Fruit fly (Drosophila melanogaster) whole organism, prepupa: Measurements from ENCODE around the gene CG7384.

Experiments
- CG10631 ChIP-seq: fragments of 200-800 bp; sonication (Bioruptor generic); optimal IDR thresholded peaks from 2 replicates; lab custom pipeline; 2016; ENCODE audit warnings: missing biosample characterization, missing genetic modification characterization
- CG1621 ChIP-seq: fragments of 200-800 bp; sonication (Bioruptor generic); optimal IDR thresholded peaks from 3 replicates; lab custom pipeline; 2018; ENCODE audit warnings: missing biosample characterization, mild to moderate bottlenecking, missing genetic modification characterization
- CG16779 ChIP-seq: fragments of 200-800 bp; sonication (Bioruptor generic); optimal IDR thresholded peaks from 3 replicates; lab custom pipeline; 2017; ENCODE audit warnings: missing biosample characterization, mild to moderate bottlenecking, missing genetic modification characterization
- CG6808 ChIP-seq: fragments of 200-800 bp; sonication (Bioruptor generic); optimal IDR thresholded peaks from 3 replicates; lab custom pipeline; 2017; ENCODE audit warnings: missing biosample characterization, missing genetic modification characterization, mild to moderate bottlenecking, moderate library complexity, missing genetic modification reagents
- CG6854 ChIP-seq: fragments of 200-800 bp; sonication (Bioruptor generic); optimal IDR thresholded peaks from 2 replicates; lab custom pipeline; 2017; ENCODE audit warnings: missing biosample characterization, mild to moderate bottlenecking, missing genetic modification characterization
- CG7368 ChIP-seq: fragments of 200-800 bp; sonication (Bioruptor generic); optimal IDR thresholded peaks from 3 replicates; lab custom pipeline; 2016; ENCODE audit warnings: missing biosample characterization, missing genetic modification characterization
- CG8319 ChIP-seq: fragments of 200-800 bp; sonication (Bioruptor generic); optimal IDR thresholded peaks from 3 replicates; lab custom pipeline; 2016; ENCODE audit warnings: missing biosample characterization, missing genetic modification characterization
- Eip93F ChIP-seq: fragments of 200-800 bp; sonication (Bioruptor generic); optimal IDR thresholded peaks from 2 replicates; lab custom pipeline; 2016; ENCODE audit warnings: missing biosample characterization, mild to moderate bottlenecking, missing genetic modification characterization
- eg ChIP-seq: fragments of 200-800 bp; sonication (Bioruptor generic); IDR thresholded peaks from 3 replicates; pipeline ENCODE4 v1.3.6; 2022; ENCODE audit warnings: missing biosample characterization, missing genetic modification characterization
- salr ChIP-seq, 2 experiments: fragments of 200-800 bp; sonication (Bioruptor generic); optimal IDR thresholded peaks; 3 replicates each; lab custom pipeline; 2016 to 2018; ENCODE audit warnings: missing biosample characterization in 2 of 2, missing genetic modification characterization in 2 of 2, mild to moderate bottlenecking in 1 of 2

DNA sequence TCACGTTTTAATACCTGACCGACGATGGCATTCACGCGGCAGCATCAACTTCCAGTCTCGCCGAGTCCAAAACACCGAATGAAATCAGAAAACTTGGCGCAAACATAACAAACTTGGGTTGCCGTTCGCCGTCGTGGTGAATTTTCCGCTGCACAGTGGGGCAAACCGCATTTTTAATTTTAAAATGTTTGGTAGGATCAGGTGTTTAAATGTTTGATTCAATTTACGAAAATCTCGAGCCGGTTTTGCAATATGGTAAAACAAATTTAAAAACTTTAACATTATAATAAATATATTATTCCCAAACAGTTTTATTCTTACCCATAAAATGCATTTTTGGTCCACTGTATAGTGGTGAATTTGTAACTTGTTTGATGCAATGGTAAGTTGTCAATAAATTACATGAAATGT, 36.0 kb downstream of the CG7384 start, which contains the start of gene RluA-1:
- TF ChIP-seq CG8319: peak; percentile 95
- TF ChIP-seq CG6808 (GFP tag; lab: Kevin White, UChicago): peak; percentile 94
- TF ChIP-seq Eip93F (GFP tag; lab: Kevin White, UChicago): peak; percentile 85
- TF ChIP-seq eg: peak; percentile 99
- TF ChIP-seq CG10631 (GFP tag; lab: Kevin White, UChicago): peak; percentile 98
- peak; percentile 93 for TF ChIP-seq CG16779
- TF ChIP-seq CG7368 (GFP tag; lab: Kevin White, UChicago): peak; percentile 94
- peak; percentile 79 for TF ChIP-seq CG6854 (GFP tag; lab: Kevin White, UChicago)
- peak; percentile 96 for TF ChIP-seq CG1621 (tag; lab: Kevin White, UChicago)
- peak; percentile 94 to 96 for TF ChIP-seq salr (GFP tag; optimal IDR thresholded peaks at IDR 0.05; lab: Kevin White, UChicago)
